Fruit fly (Drosophila melanogaster) whole organism, embryonic: ENCODE data around the gene Tfb4.
A peak's percentile ranks its signal among the peaks of the same experiment; 100 is the strongest.

Source experiments
- ATbp ChIP-seq: fragments of 200-800 bp; sonication (Bioruptor generic); optimal IDR thresholded peaks from 2 replicates; lab custom pipeline; 2017; ENCODE audit warnings: missing biosample characterization, mild to moderate bottlenecking, missing genetic modification characterization, missing genetic modification reagents
- Antp ChIP-seq: fragments of 200-800 bp; sonication (Bioruptor generic); optimal IDR thresholded peaks from 3 replicates; lab custom pipeline; 2016; ENCODE audit warnings: missing biosample characterization, missing genetic modification characterization
- CG10147 ChIP-seq: fragments of 200-800 bp; sonication (Bioruptor generic); optimal IDR thresholded peaks from 2 replicates; lab custom pipeline; 2019; ENCODE audit warnings: missing biosample characterization, mild to moderate bottlenecking, missing genetic modification characterization, moderate library complexity
- CG1024 ChIP-seq: fragments of 200-800 bp; sonication (Bioruptor generic); IDR thresholded peaks from 2 replicates; pipeline ENCODE4 v1.3.6; 2022; ENCODE audit warnings: missing biosample characterization, missing genetic modification characterization
- CG10543 ChIP-seq: fragments of 200-800 bp; sonication (Bioruptor generic); optimal IDR thresholded peaks from 3 replicates; lab custom pipeline; 2017; ENCODE audit warnings: missing biosample characterization, mild to moderate bottlenecking, missing genetic modification characterization, moderate library complexity
- CG11085 ChIP-seq: fragments of 200-800 bp; sonication (Bioruptor generic); IDR thresholded peaks from 2 replicates; pipeline ENCODE4 v1.3.6; 2022; ENCODE audit warnings: missing biosample characterization, missing genetic modification characterization
- CG12104 ChIP-seq: fragments of 200-800 bp; sonication (Bioruptor generic); optimal IDR thresholded peaks from 3 replicates; lab custom pipeline; 2016; ENCODE audit warnings: missing biosample characterization, missing genetic modification characterization
- CG12155 ChIP-seq: fragments of 200-800 bp; sonication (Bioruptor generic); optimal IDR thresholded peaks from 3 replicates; lab custom pipeline; 2016; ENCODE audit warnings: missing biosample characterization, missing genetic modification characterization
- CG17361 ChIP-seq: fragments of 200-800 bp; sonication (Bioruptor generic); IDR thresholded peaks from 3 replicates; pipeline ENCODE4 v1.3.6; 2022; ENCODE audit warnings: missing biosample characterization, missing genetic modification characterization
- CG17912 ChIP-seq: fragments of 200-800 bp; sonication (Bioruptor generic); optimal IDR thresholded peaks from 2 replicates; lab custom pipeline; 2018; ENCODE audit warnings: missing biosample characterization, mild to moderate bottlenecking, missing genetic modification characterization
- CG1832 ChIP-seq: fragments of 200-800 bp; sonication (Bioruptor generic); optimal IDR thresholded peaks from 2 replicates; lab custom pipeline; 2017; ENCODE audit warnings: missing biosample characterization, mild to moderate bottlenecking, missing genetic modification characterization, inconsistent platforms
- CG18619 ChIP-seq: fragments of 200-800 bp; sonication (Bioruptor generic); optimal IDR thresholded peaks from 3 replicates; lab custom pipeline; 2017; ENCODE audit warnings: missing biosample characterization, mild to moderate bottlenecking, missing genetic modification characterization
- CG43689 ChIP-seq: fragments of 200-800 bp; sonication (Bioruptor generic); IDR thresholded peaks from 2 replicates; pipeline ENCODE4 v1.3.6; 2022; ENCODE audit warnings: missing biosample characterization, missing genetic modification characterization
- CG4404 ChIP-seq: fragments of 200-800 bp; sonication (Bioruptor generic); IDR thresholded peaks from 2 replicates; pipeline ENCODE4 v1.3.6; 2022; ENCODE audit warnings: missing biosample characterization, missing genetic modification characterization
- CG4707 ChIP-seq: fragments of 200-800 bp; sonication (Bioruptor generic); optimal IDR thresholded peaks from 2 replicates; lab custom pipeline; 2018; ENCODE audit warnings: missing biosample characterization, mild to moderate bottlenecking, missing genetic modification characterization, moderate library complexity
- CG6254 ChIP-seq: fragments of 200-800 bp; sonication (Bioruptor generic); optimal IDR thresholded peaks from 3 replicates; lab custom pipeline; 2017; ENCODE audit warnings: mild to moderate bottlenecking, missing biosample characterization, missing genetic modification reagents, missing genetic modification characterization
- CG6654 ChIP-seq: fragments of 200-800 bp; sonication (Bioruptor generic); optimal IDR thresholded peaks from 2 replicates; lab custom pipeline; 2017; ENCODE audit warnings: missing biosample characterization, mild to moderate bottlenecking, missing genetic modification characterization
- CG6683 ChIP-seq: fragments of 200-800 bp; sonication (Bioruptor generic); optimal IDR thresholded peaks from 2 replicates; lab custom pipeline; 2017; ENCODE audit warnings: missing biosample characterization, mild to moderate bottlenecking, missing genetic modification characterization, missing genetic modification reagents
- CG6854 ChIP-seq: fragments of 200-800 bp; sonication (Bioruptor generic); optimal IDR thresholded peaks from 3 replicates; lab custom pipeline; 2017; ENCODE audit warnings: missing biosample characterization, mild to moderate bottlenecking, missing genetic modification characterization
- CG7556 ChIP-seq: fragments of 200-800 bp; sonication (Bioruptor generic); optimal IDR thresholded peaks from 2 replicates; lab custom pipeline; 2017; ENCODE audit warnings: missing biosample characterization, mild to moderate bottlenecking, missing genetic modification characterization
- CG7839 ChIP-seq: fragments of 200-800 bp; sonication (Bioruptor generic); optimal IDR thresholded peaks from 3 replicates; lab custom pipeline; 2018; ENCODE audit warnings: missing biosample characterization, mild to moderate bottlenecking, missing genetic modification characterization, moderate library complexity
- CG7987 ChIP-seq: fragments of 200-800 bp; sonication (Bioruptor generic); optimal IDR thresholded peaks from 2 replicates; lab custom pipeline; 2018; ENCODE audit warnings: missing biosample characterization, mild to moderate bottlenecking, missing genetic modification characterization, moderate library complexity
- CG8089 ChIP-seq: fragments of 200-800 bp; sonication (Bioruptor generic); optimal IDR thresholded peaks from 3 replicates; lab custom pipeline; 2016; ENCODE audit warnings: missing biosample characterization, missing genetic modification characterization
- CG8388 ChIP-seq: fragments of 200-800 bp; sonication (Bioruptor generic); optimal IDR thresholded peaks from 2 replicates; lab custom pipeline; 2019; ENCODE audit warnings: missing biosample characterization, mild to moderate bottlenecking, missing genetic modification characterization, moderate library complexity
- CG8924 ChIP-seq: fragments of 200-800 bp; optimal IDR thresholded peaks from 3 replicates; lab custom pipeline; 2019; ENCODE audit warnings: missing biosample characterization, mild to moderate bottlenecking, missing genetic modification characterization, moderate library complexity
- CG8944 ChIP-seq: fragments of 200-800 bp; sonication (Bioruptor generic); optimal IDR thresholded peaks from 3 replicates; lab custom pipeline; 2016; ENCODE audit warnings: missing biosample characterization, missing genetic modification characterization
- Doc2 ChIP-seq: fragments of 200-800 bp; sonication (Bioruptor generic); IDR thresholded peaks from 2 replicates; pipeline ENCODE4 v1.3.6; 2022; ENCODE audit warnings: missing biosample characterization, missing genetic modification characterization
- E2f1 ChIP-seq: fragments of 200-800 bp; sonication (Bioruptor generic); IDR thresholded peaks from 2 replicates; pipeline ENCODE4 v1.3.6; 2022; ENCODE audit warnings: missing biosample characterization, missing genetic modification characterization
- ERR ChIP-seq: fragments of 200-800 bp; sonication (Bioruptor generic); optimal IDR thresholded peaks from 2 replicates; lab custom pipeline; 2016; ENCODE audit warnings: missing biosample characterization, missing genetic modification characterization
- HLH3B ChIP-seq: fragments of 200-800 bp; sonication (Bioruptor generic); IDR thresholded peaks from 2 replicates; pipeline ENCODE4 v1.3.6; 2022; ENCODE audit warnings: missing biosample characterization, missing genetic modification characterization
- Hand ChIP-seq: fragments of 200-800 bp; sonication (Bioruptor generic); optimal IDR thresholded peaks from 2 replicates; lab custom pipeline; 2017; ENCODE audit warnings: mild to moderate bottlenecking, missing biosample characterization, missing genetic modification reagents, missing genetic modification characterization
- Lpt ChIP-seq: fragments of >200 bp; optimal IDR thresholded peaks from 2 replicates; lab custom pipeline; 2018; ENCODE audit warnings: missing biosample characterization, missing genetic modification characterization
- MBD-R2 ChIP-seq: fragments of 200-800 bp; sonication (Bioruptor generic); IDR thresholded peaks from 2 replicates; pipeline ENCODE4 v1.3.6; 2022; ENCODE audit warnings: missing biosample characterization, missing genetic modification characterization
- NC2β ChIP-seq: fragments of 200-800 bp; sonication (Bioruptor generic); optimal IDR thresholded peaks from 2 replicates; lab custom pipeline; 2016; ENCODE audit warnings: missing biosample characterization, missing genetic modification characterization
- NfI ChIP-seq: fragments of 200-800 bp; sonication (Bioruptor generic); optimal IDR thresholded peaks from 3 replicates; lab custom pipeline; 2018; ENCODE audit warnings: missing biosample characterization, mild to moderate bottlenecking, missing genetic modification characterization, moderate library complexity
- Opbp ChIP-seq: fragments of 200-800 bp; sonication (Bioruptor generic); IDR thresholded peaks from 3 replicates; pipeline ENCODE4 v1.3.6; 2022; ENCODE audit warnings: missing biosample characterization, missing genetic modification characterization; ENCODE audit not compliant: partially characterized antibody
- Ptx1 ChIP-seq: fragments of 200-800 bp; sonication (Bioruptor generic); IDR thresholded peaks from 2 replicates; pipeline ENCODE4 v1.3.6; 2022; ENCODE audit warnings: missing biosample characterization, missing genetic modification characterization
- Sry-δ ChIP-seq: fragments of 200-800 bp; sonication (Bioruptor generic); optimal IDR thresholded peaks from 2 replicates; lab custom pipeline; 2016; ENCODE audit warnings: missing biosample characterization, missing genetic modification characterization
- Xbp1 ChIP-seq: fragments of 200-800 bp; sonication (Bioruptor generic); optimal IDR thresholded peaks from 3 replicates; lab custom pipeline; 2016; ENCODE audit warnings: missing biosample characterization, mild to moderate bottlenecking, missing genetic modification characterization
- chinmo ChIP-seq: fragments of 200-800 bp; sonication (Bioruptor generic); IDR thresholded peaks from 4 replicates; pipeline ENCODE4 v1.3.6; 2022; ENCODE audit warnings: missing biosample characterization, missing genetic modification characterization; ENCODE audit not compliant: partially characterized antibody
- dati ChIP-seq: fragments of 200-800 bp; sonication (Bioruptor generic); IDR thresholded peaks from 2 replicates; pipeline ENCODE4 v1.3.6; 2022; ENCODE audit warnings: missing biosample characterization, missing genetic modification characterization
- dmrt11E ChIP-seq: fragments of 200-800 bp; sonication (Bioruptor generic); optimal IDR thresholded peaks from 3 replicates; lab custom pipeline; 2018; ENCODE audit warnings: missing biosample characterization, mild to moderate bottlenecking, missing genetic modification characterization, moderate library complexity
- dmrt99B ChIP-seq: fragments of 200-800 bp; sonication (Bioruptor generic); optimal IDR thresholded peaks from 2 replicates; lab custom pipeline; 2018; ENCODE audit warnings: missing biosample characterization, mild to moderate bottlenecking, missing genetic modification characterization, moderate library complexity
- fd3F ChIP-seq: fragments of 200-800 bp; sonication (Bioruptor generic); optimal IDR thresholded peaks from 2 replicates; lab custom pipeline; 2018; ENCODE audit warnings: missing biosample characterization, mild to moderate bottlenecking, missing genetic modification characterization, moderate library complexity
- nmo ChIP-seq: fragments of 200-800 bp; sonication (Bioruptor generic); optimal IDR thresholded peaks from 2 replicates; lab custom pipeline; 2018; ENCODE audit warnings: missing biosample characterization, mild to moderate bottlenecking, missing genetic modification characterization, moderate library complexity
- ranshi ChIP-seq: fragments of 200-800 bp; sonication (Bioruptor generic); IDR thresholded peaks from 2 replicates; pipeline ENCODE4 v1.3.6; 2022; ENCODE audit warnings: missing biosample characterization, missing genetic modification characterization
- tx ChIP-seq: fragments of 200-800 bp; sonication (Bioruptor generic); optimal IDR thresholded peaks from 2 replicates; lab custom pipeline; 2016; ENCODE audit warnings: missing biosample characterization, missing genetic modification characterization
- vnd ChIP-seq: fragments of 200-800 bp; sonication (Bioruptor generic); IDR thresholded peaks from 3 replicates; pipeline ENCODE4 v1.3.6; 2022; ENCODE audit warnings: missing biosample characterization, missing genetic modification characterization; ENCODE audit not compliant: partially characterized antibody

Tfb4 gene

DNA sequence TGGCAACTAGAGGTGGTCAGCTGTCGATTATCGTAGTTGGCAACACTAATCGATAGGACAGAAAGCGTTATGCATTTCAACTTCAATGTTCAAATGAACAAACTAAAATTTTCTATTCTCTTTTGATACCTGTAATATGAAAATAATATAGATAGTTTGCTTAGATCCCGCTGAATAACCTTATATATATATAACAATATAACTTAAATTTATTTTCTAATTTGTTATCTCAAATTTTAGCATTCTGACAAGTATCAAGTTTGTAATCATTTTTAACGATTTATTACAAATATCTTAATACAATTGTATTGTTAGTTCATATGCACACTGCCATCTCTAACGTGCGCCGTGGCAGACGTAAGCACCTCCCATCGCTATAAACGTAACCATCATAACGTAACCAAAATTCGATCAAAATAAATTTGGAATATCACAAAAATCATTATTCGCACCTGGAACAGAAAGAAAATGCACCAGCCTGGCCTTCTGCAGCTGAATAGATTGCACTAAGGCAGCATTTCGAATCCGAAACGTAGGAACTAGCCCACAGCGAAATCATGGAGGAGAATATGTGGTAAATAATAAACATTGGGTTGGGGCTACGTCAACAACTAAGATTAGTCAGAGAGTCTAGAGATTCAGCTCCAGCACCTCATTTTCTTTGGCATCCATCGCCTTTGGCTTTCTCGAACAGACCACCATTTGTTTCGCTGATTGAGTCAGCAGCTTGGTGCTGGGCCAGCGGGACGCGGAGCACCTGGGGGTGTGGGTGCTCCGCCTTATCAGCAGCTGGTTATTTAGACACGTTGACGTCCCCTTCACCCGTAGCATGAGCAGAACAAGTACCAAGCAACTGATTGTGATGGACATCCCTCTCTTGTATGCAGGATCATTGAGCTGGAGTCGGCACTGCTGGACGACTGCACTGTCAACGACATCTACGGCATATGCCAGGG, 21.3 kb downstream of the Tfb4 start, which contains the start of the genes Pino and TBC1D23 (continued):
- TF ChIP-seq CG6654 (GFP tag; lab: Kevin White, UChicago) (no peak), CG1024 (GFP tag; lab: Robert Waterston, UW) (0 out of 2 replicates have a peak, but pooled peaks have one; percentile 34), CG17361 (GFP tag; lab: Robert Waterston, UW) (peak; percentile 85), CG6254 (GFP tag; lab: Kevin White, UChicago) (no peak), CG8388 (GFP tag; lab: Kevin White, UChicago) (peak; percentile 61), CG8924 (tag; lab: Kevin White, UChicago) (peak; percentile 80), CG4404 (GFP tag; lab: Robert Waterston, UW) (peak; percentile 63), CG10543 (GFP tag; lab: Kevin White, UChicago) (peak; percentile 75), CG8944 (peak; percentile 14), CG18619 (GFP tag; lab: Kevin White, UChicago) (peak; percentile 63), dati (GFP tag; lab: Robert Waterston, UW) (no peak), dmrt11E (tag; lab: Kevin White, UChicago) (peak; percentile 74), CG4707 (no peak), Antp (peak; percentile 36), HLH3B (peak; percentile 60; the same call in 1 of the 2 replicates), NC2β (GFP tag; lab: Kevin White, UChicago) (no peak), dmrt99B (peak; percentile 65), CG11085 (GFP tag; lab: Robert Waterston, UW) (peak; percentile 42; the same call in 1 of the 2 replicates), CG43689 (GFP tag; lab: Robert Waterston, UW) (no peak), E2f1 (GFP tag; lab: Robert Waterston, UW) (peak; percentile 66), Ptx1 (GFP tag; lab: Robert Waterston, UW) (peak; percentile 84), CG17912 (GFP tag; lab: Kevin White, UChicago) (no peak), CG6854 (GFP tag; lab: Kevin White, UChicago) (no peak), chinmo (0 out of 4 replicates have a peak, but pooled peaks have one; percentile 4), Xbp1 (GFP tag; lab: Kevin White, UChicago) (peak; percentile 80), Hand (GFP tag; lab: Kevin White, UChicago) (no peak), NfI (GFP tag; lab: Kevin White, UChicago) (peak; percentile 77), Lpt (GFP tag; lab: Kevin White, UChicago) (no peak), ERR (no peak), Opbp (GFP tag; lab: Robert Waterston, UW) (peak; percentile 52; the same call in 2 of the 3 replicates), CG8089 (no peak), CG7987 (GFP tag; lab: Kevin White, UChicago) (no peak), ranshi (GFP tag; lab: Robert Waterston, UW) (peak; percentile 71; the same call in 1 of the 2 replicates), vnd (GFP tag; lab: Robert Waterston, UW) (peak; percentile 64), CG7556 (GFP tag; lab: Kevin White, UChicago) (peak; percentile 71), MBD-R2 (GFP tag; lab: Robert Waterston, UW) (peak; percentile 26; the same call in 1 of the 2 replicates), fd3F (GFP tag; lab: Kevin White, UChicago) (peak; percentile 47), CG10147 (GFP tag; lab: Kevin White, UChicago) (peak; percentile 36), Doc2 (GFP tag; lab: Robert Waterston, UW) (no peak), CG12155 (peak; percentile 72), tx (no peak), Sry-δ (GFP tag; lab: Kevin White, UChicago) (peak; percentile 84), CG7839 (tag; lab: Kevin White, UChicago) (peak; percentile 79), nmo (GFP tag; lab: Kevin White, UChicago) (peak; percentile 89), CG6683 (no peak), CG1832 (GFP tag; lab: Kevin White, UChicago) (no peak), ATbp (GFP tag; lab: Kevin White, UChicago) (no peak), CG12104 (GFP tag; lab: Kevin White, UChicago) (peak; percentile 50)
